Worm (Caenorhabditis elegans): ENCODE data around the gene F19G12.11.
"Not testable (repeated sequence)": the region's sequence is repeated elsewhere in the genome, so short reads cannot be mapped to it uniquely, and the experiment has no call there.

The F19G12.11 gene

ce11 chrX:1410552-1410951, 15.8 kb downstream of the F19G12.11 start, which contains the start of gene abu-2:
TSS of gene abu-2 (minus strand) at chrX:1410652.
- TF ChIP-seq zag-1 (tag; optimal IDR thresholded peaks at IDR 0.05) = no peak
- TF ChIP-seq lin-11 (tag; optimal IDR thresholded peaks at IDR 0.05) = no peak
- TF ChIP-seq nhr-11 (tag; optimal IDR thresholded peaks at IDR 0.05) = no peak
- TF ChIP-seq unc-55 (GFP tag; optimal IDR thresholded peaks at IDR 0.05) = no peak
- no peak for TF ChIP-seq ztf-1 (GFP tag; conservative IDR thresholded peaks at IDR 0.05)
- TF ChIP-seq nhr-21 (tag; optimal IDR thresholded peaks at IDR 0.05) = no peak
- TF ChIP-seq ceh-16 (tag; optimal IDR thresholded peaks at IDR 0.05) = no peak
- no peak for TF ChIP-seq elt-1 (tag; optimal IDR thresholded peaks at IDR 0.05)
- TF ChIP-seq lin-39 (tag; optimal IDR thresholded peaks at IDR 0.05) = no peak

ce11 chrX:1409224-1409623, 17.1 kb downstream of the F19G12.11 start:
- TF ChIP-seq nhr-12 (tag; optimal IDR thresholded peaks at IDR 0.05) = no peak
- TF ChIP-seq F13H6.1 (tag; optimal IDR thresholded peaks at IDR 0.05) = no peak
- no peak for TF ChIP-seq sma-9 (GFP tag; optimal IDR thresholded peaks at IDR 0.05)
- no peak for TF ChIP-seq sma-9 (tag; optimal IDR thresholded peaks at IDR 0.05)
- TF ChIP-seq R02D3.7 (tag; optimal IDR thresholded peaks at IDR 0.05) = no peak
- TF ChIP-seq mbf-1 (tag; optimal IDR thresholded peaks at IDR 0.05) = no peak
- no peak for TF ChIP-seq nhr-6 (tag; optimal IDR thresholded peaks at IDR 0.05)
- TF ChIP-seq alr-1 (tag; optimal IDR thresholded peaks at IDR 0.05) = no peak
- no peak for TF ChIP-seq nhr-21 (tag; optimal IDR thresholded peaks at IDR 0.05)
- TF ChIP-seq sma-3 (GFP tag; optimal IDR thresholded peaks at IDR 0.05) = no peak
- no peak for TF ChIP-seq crh-2 (tag; optimal IDR thresholded peaks at IDR 0.05)
- TF ChIP-seq mdl-1 (tag; optimal IDR thresholded peaks at IDR 0.05) = no peak
- TF ChIP-seq ceh-82 (tag; optimal IDR thresholded peaks at IDR 0.05) = no peak
- TF ChIP-seq zag-1 (tag; optimal IDR thresholded peaks at IDR 0.05) = no peak
- no peak for TF ChIP-seq lin-11 (tag; optimal IDR thresholded peaks at IDR 0.05)
- no peak for TF ChIP-seq unc-39 (tag; optimal IDR thresholded peaks at IDR 0.05)

ce11 chrX:1403971-1404370, 22.4 kb downstream of the F19G12.11 start, which contains the start of gene ZK402.1:
TSS of gene ZK402.1 (plus strand) at chrX:1404271.
- not testable (repeated sequence) for TF ChIP-seq nhr-77, alr-1, gmeb-1 (tag; optimal IDR thresholded peaks at IDR 0.05)

ce11 chrX:1403444-1403843, 22.9 kb downstream of the F19G12.11 start, which contains the start of gene ZK402.2:
TSS of gene ZK402.2 (plus strand) at chrX:1403744.
- not testable (repeated sequence) for TF ChIP-seq nhr-12, lin-11, ceh-16 (tag; optimal IDR thresholded peaks at IDR 0.05)

ce11 chrX:1401259-1401658, 25.1 kb downstream of the F19G12.11 start, which contains the start of gene ZK402.5:
TSS of gene ZK402.5 (minus strand) at chrX:1401359.
- TF ChIP-seq ceh-82 (tag; optimal IDR thresholded peaks at IDR 0.05) = no peak
- no peak for TF ChIP-seq mbf-1 (tag; optimal IDR thresholded peaks at IDR 0.05)

- no peak for TF ChIP-seq ztf-11 (tag; optimal IDR thresholded peaks at IDR 0.05)
- no peak for TF ChIP-seq nhr-11 (tag; optimal IDR thresholded peaks at IDR 0.05)
- TF ChIP-seq nhr-237 (tag; optimal IDR thresholded peaks at IDR 0.05) = no peak
- no peak for TF ChIP-seq elt-3 (tag; optimal IDR thresholded peaks at IDR 0.05)
- no peak for TF ChIP-seq aly-2 (tag; optimal IDR thresholded peaks at IDR 0.05)
- TF ChIP-seq ZK546.5 (tag; optimal IDR thresholded peaks at IDR 0.05) = no peak
- no peak for TF ChIP-seq nhr-6 (tag; optimal IDR thresholded peaks at IDR 0.05)
- TF ChIP-seq dmd-4 (tag; optimal IDR thresholded peaks at IDR 0.05) = no peak
- TF ChIP-seq sem-4 (tag; optimal IDR thresholded peaks at IDR 0.05) = no peak
- TF ChIP-seq R02D3.7 (tag; optimal IDR thresholded peaks at IDR 0.05) = no peak
- no peak for TF ChIP-seq nhr-77 (tag; optimal IDR thresholded peaks at IDR 0.05)
- TF ChIP-seq unc-62 (GFP tag; optimal IDR thresholded peaks at IDR 0.05) = no peak
- no peak for TF ChIP-seq nhr-129 (tag; optimal IDR thresholded peaks at IDR 0.05)
- no peak for TF ChIP-seq F13H6.1 (tag; optimal IDR thresholded peaks at IDR 0.05)
- TF ChIP-seq snpc-4 (tag; optimal IDR thresholded peaks at IDR 0.05) = no peak
- TF ChIP-seq mbf-1 (tag; optimal IDR thresholded peaks at IDR 0.05) = no peak
- TF ChIP-seq mdl-1 (tag; optimal IDR thresholded peaks at IDR 0.05) = no peak
- TF ChIP-seq C34F6.9 (tag; optimal IDR thresholded peaks at IDR 0.05) = no peak
- TF ChIP-seq ceh-16 (tag; optimal IDR thresholded peaks at IDR 0.05) = no peak
Measured at ce11 chrX:1397516-1397915, 28.8 kb downstream of the F19G12.11 start, which contains the start of gene H39E20.1. TSS of gene H39E20.1 (minus strand) at chrX:1397616.

All from whole organism, L2 larva.